Fruit fly (Drosophila melanogaster): ENCODE measurements around the gene knrl.

DNA sequence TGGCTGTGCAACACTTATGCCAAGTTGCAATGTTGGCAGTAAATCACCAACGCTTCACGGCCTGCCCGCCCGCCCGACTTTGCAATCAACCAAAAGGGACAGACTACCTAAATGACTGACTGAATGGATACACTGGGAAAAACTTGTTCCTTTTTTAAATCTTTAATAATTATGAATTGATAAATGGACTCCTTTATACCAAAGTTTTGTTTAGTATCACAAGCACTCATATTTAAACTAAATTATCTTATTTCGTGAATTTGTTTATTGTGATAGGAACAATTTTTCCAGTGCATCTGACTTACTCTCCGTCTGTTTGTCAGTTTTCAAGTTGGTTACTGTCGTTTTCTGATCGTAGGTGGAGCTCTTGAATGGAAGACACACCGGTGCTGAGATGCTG, 19.8 kb downstream of the knrl start:
- TF ChIP-seq pad (GFP tag; optimal IDR thresholded peaks at IDR 0.05), result no peak
- TF ChIP-seq CG5204 (GFP tag; optimal IDR thresholded peaks at IDR 0.05), result no peak
- no peak for TF ChIP-seq Hr96 (GFP tag; optimal IDR thresholded peaks at IDR 0.05)
- no peak for TF ChIP-seq Clk (GFP tag; optimal IDR thresholded peaks at IDR 0.05)
- no peak for TF ChIP-seq cnc (optimal IDR thresholded peaks at IDR 0.05)
- no peak for TF ChIP-seq cic (GFP tag; optimal IDR thresholded peaks at IDR 0.05)
- TF ChIP-seq CG7101 (tag; optimal IDR thresholded peaks at IDR 0.05), result no peak
- no peak for TF ChIP-seq toe (GFP tag; optimal IDR thresholded peaks at IDR 0.05)
- TF ChIP-seq CG14711 (tag; optimal IDR thresholded peaks at IDR 0.05), result no peak
- no peak for TF ChIP-seq CG1620 (GFP tag; optimal IDR thresholded peaks at IDR 0.05)

Measured in whole organism, adult.